Fruit fly (Drosophila melanogaster): Measurements from ENCODE around the gene scramb2.

dm6 chr3L:3048647-3049046, 2.0 kb upstream of the scramb2 start:
- TF ChIP-seq CG8478 (optimal IDR thresholded peaks at IDR 0.05) (no peak), CTCF (optimal IDR thresholded peaks at IDR 0.05) (no peak)
